Fruit fly (Drosophila melanogaster): Measurements from ENCODE around the gene CG16721.
A peak's percentile ranks its signal among the peaks of the same experiment; 100 is the strongest.

- TF ChIP-seq EcR (GFP tag; optimal IDR thresholded peaks at IDR 0.05) (peak; percentile 48), CG10348 (GFP tag; IDR thresholded peaks at IDR 0.05) (peak; percentile 73), gl (tag; optimal IDR thresholded peaks at IDR 0.05) (peak; percentile 60)
Observed at dm6 chrX:5880139-5880924, 663 bp downstream of the CG16721 start.

Measured in whole organism, pupa.